Worm (Caenorhabditis elegans) whole organism, L1 larva: ENCODE results near the gene F34D6.1.

ENCODE experiments used
- C04F5.9 ChIP-seq: sonication (generic microtip); optimal IDR thresholded peaks from 2 replicates; lab custom pipeline; 2016; ENCODE audit warnings: missing genetic modification characterization, missing compliant biosample characterization
- C16A3.4 ChIP-seq: fragments of 150-350 bp; optimal IDR thresholded peaks from 2 replicates; lab custom pipeline; 2014; ENCODE audit warnings: missing biosample characterization, missing genetic modification characterization
- C34B4.2 ChIP-seq: sonication (generic microtip); optimal IDR thresholded peaks from 2 replicates; lab custom pipeline; 2017; ENCODE audit warnings: mild to moderate bottlenecking, missing genetic modification characterization, missing compliant biosample characterization
- F16B12.6 ChIP-seq: fragments of 150-350 bp; optimal IDR thresholded peaks from 2 replicates; lab custom pipeline; 2014; ENCODE audit warnings: missing biosample characterization, missing genetic modification characterization
- aha-1 ChIP-seq: fragments of 150-350 bp; optimal IDR thresholded peaks from 2 replicates; lab custom pipeline; 2014; ENCODE audit warnings: missing biosample characterization, missing genetic modification characterization
- ama-1 ChIP-seq: fragments of 150-350 bp; optimal IDR thresholded peaks from 2 replicates; lab custom pipeline; 2014
- blmp-1 ChIP-seq: fragments of 150-350 bp; optimal IDR thresholded peaks from 2 replicates; lab custom pipeline; 2014; ENCODE audit warnings: missing biosample characterization, missing genetic modification characterization
- ceh-63 ChIP-seq: fragments of 200-800 bp; sonication (Bioruptor generic); optimal IDR thresholded peaks from 2 replicates; lab custom pipeline; 2018; ENCODE audit warnings: mild to moderate bottlenecking, missing genetic modification characterization, missing compliant biosample characterization
- ceh-90 ChIP-seq: sonication (generic microtip); optimal IDR thresholded peaks from 2 replicates; lab custom pipeline; 2016; ENCODE audit warnings: missing genetic modification characterization, missing compliant biosample characterization
- ces-1 ChIP-seq: fragments of 150-350 bp; optimal IDR thresholded peaks from 2 replicates; lab custom pipeline; 2014; ENCODE audit warnings: missing biosample characterization, missing genetic modification reagents, missing genetic modification characterization
- efl-1 ChIP-seq, 4 experiments: fragments of 150-350 bp; optimal IDR thresholded peaks in 3 of 4; peaks in 1 of 4; 1 replicate in 1 of 4; 2 replicates in 3 of 4; lab custom pipeline; 2014; ENCODE audit warnings: missing biosample characterization in 2 of 4, missing genetic modification characterization in 2 of 4, missing genetic modification reagents in 2 of 4
- egl-13 ChIP-seq: sonication (generic microtip); optimal IDR thresholded peaks from 2 replicates; lab custom pipeline; 2016; ENCODE audit warnings: missing genotype, missing genetic modification reagents, missing genetic modification characterization, missing compliant biosample characterization
- fkh-10 ChIP-seq: sonication (generic microtip); optimal IDR thresholded peaks from 2 replicates; lab custom pipeline; 2017; ENCODE audit warnings: missing biosample characterization, missing genetic modification reagents, missing genetic modification characterization
- fos-1 ChIP-seq: fragments of 150-350 bp; optimal IDR thresholded peaks from 2 replicates; lab custom pipeline; 2014; ENCODE audit warnings: missing biosample characterization, missing genetic modification characterization
- hlh-4 ChIP-seq: sonication (generic microtip); optimal IDR thresholded peaks from 2 replicates; lab custom pipeline; 2016; ENCODE audit warnings: mild to moderate bottlenecking, missing genetic modification characterization, missing compliant biosample characterization
- hpl-2 ChIP-seq: fragments of 150-350 bp; optimal IDR thresholded peaks from 2 replicates; lab custom pipeline; 2014; ENCODE audit warnings: missing biosample characterization, missing genetic modification reagents, missing genetic modification characterization
- irx-1 ChIP-seq: sonication (generic microtip); optimal IDR thresholded peaks from 2 replicates; lab custom pipeline; 2016; ENCODE audit warnings: missing genetic modification characterization, missing compliant biosample characterization
- isw-1 ChIP-seq: fragments of 200-800 bp; sonication (Bioruptor generic); IDR thresholded peaks from 2 replicates; pipeline ENCODE4 v1.3.6; 2022; ENCODE audit warnings: missing genetic modification characterization, missing compliant biosample characterization
- lin-13 ChIP-seq: fragments of 150-350 bp; optimal IDR thresholded peaks from 2 replicates; lab custom pipeline; 2014; ENCODE audit warnings: missing biosample characterization, missing genetic modification reagents, missing genetic modification characterization
- lin-14 ChIP-seq: fragments of 200-800 bp; sonication (Bioruptor generic); optimal IDR thresholded peaks from 2 replicates; lab custom pipeline; 2018; ENCODE audit warnings: mild to moderate bottlenecking, missing genetic modification characterization, moderate library complexity, missing compliant biosample characterization
- mab-9 ChIP-seq: fragments of 200-800 bp; sonication (Bioruptor generic); IDR thresholded peaks from 2 replicates; pipeline ENCODE4 v1.3.6; 2022; ENCODE audit warnings: missing genetic modification reagents, missing genetic modification characterization, missing compliant biosample characterization
- mef-2 ChIP-seq: fragments of 150-350 bp; optimal IDR thresholded peaks from 2 replicates; lab custom pipeline; 2014; ENCODE audit warnings: missing biosample characterization, missing genetic modification characterization
- nhr-12 ChIP-seq: sonication (generic microtip); optimal IDR thresholded peaks from 2 replicates; lab custom pipeline; 2017; ENCODE audit warnings: missing biosample characterization, missing genetic modification characterization
- nhr-28 ChIP-seq: fragments of 150-350 bp; optimal IDR thresholded peaks from 2 replicates; lab custom pipeline; 2014; ENCODE audit warnings: missing biosample characterization, missing genetic modification characterization
- nhr-71 ChIP-seq: sonication (generic microtip); optimal IDR thresholded peaks from 2 replicates; lab custom pipeline; 2016; ENCODE audit warnings: mild to moderate bottlenecking, missing genetic modification characterization, moderate library complexity, missing compliant biosample characterization
- nhr-77 ChIP-seq: fragments of 150-350 bp; optimal IDR thresholded peaks from 2 replicates; lab custom pipeline; 2014; ENCODE audit warnings: missing biosample characterization, missing genetic modification characterization
- nhr-84 ChIP-seq: sonication (generic microtip); optimal IDR thresholded peaks from 2 replicates; lab custom pipeline; 2017; ENCODE audit warnings: missing biosample characterization, missing genetic modification characterization
- nhr-85 ChIP-seq: sonication (generic microtip); peaks from one replicate; lab custom pipeline; 2016; ENCODE audit warnings: missing genetic modification characterization, inconsistent platforms, missing compliant biosample characterization
- pag-3 ChIP-seq: sonication (generic microtip); optimal IDR thresholded peaks from 2 replicates; lab custom pipeline; 2017; ENCODE audit warnings: missing genetic modification characterization, mild to moderate bottlenecking, missing compliant biosample characterization, antibody characterized with exemption, borderline replicate concordance; ENCODE audit not compliant: insufficient read depth
- pqm-1 ChIP-seq: sonication (generic microtip); optimal IDR thresholded peaks from 3 replicates; lab custom pipeline; 2017; ENCODE audit warnings: missing biosample characterization, missing genetic modification characterization
- rnt-1 ChIP-seq: sonication (generic microtip); optimal IDR thresholded peaks from 2 replicates; lab custom pipeline; 2016; ENCODE audit warnings: mild to moderate bottlenecking, missing genetic modification characterization, moderate library complexity, missing compliant biosample characterization
- sup-37 ChIP-seq: fragments of 200-800 bp; sonication (Bioruptor generic); optimal IDR thresholded peaks from 2 replicates; lab custom pipeline; 2018; ENCODE audit warnings: mild to moderate bottlenecking, missing genetic modification characterization, missing compliant biosample characterization
- swsn-7 ChIP-seq: sonication (generic microtip); optimal IDR thresholded peaks from 2 replicates; lab custom pipeline; 2016; ENCODE audit warnings: missing genetic modification characterization, missing compliant biosample characterization
- tbx-2 ChIP-seq: sonication (generic microtip); optimal IDR thresholded peaks from 2 replicates; lab custom pipeline; 2016; ENCODE audit warnings: missing genetic modification characterization, missing compliant biosample characterization
- unc-62 ChIP-seq: fragments of 150-350 bp; optimal IDR thresholded peaks from 2 replicates; lab custom pipeline; 2014; ENCODE audit warnings: missing biosample characterization, missing genetic modification reagents, missing genetic modification characterization
- unc-86 ChIP-seq: sonication (generic microtip); optimal IDR thresholded peaks from 2 replicates; lab custom pipeline; 2016; ENCODE audit warnings: missing genetic modification characterization, missing compliant biosample characterization
- unc-98 ChIP-seq: fragments of 200-800 bp; sonication (Bioruptor generic); IDR thresholded peaks from 2 replicates; pipeline ENCODE4 v1.3.6; 2022; ENCODE audit warnings: missing genetic modification characterization, missing compliant biosample characterization
- vab-15 ChIP-seq: sonication (generic microtip); optimal IDR thresholded peaks from 2 replicates; lab custom pipeline; 2017; ENCODE audit warnings: missing genotype, mild to moderate bottlenecking, missing genetic modification characterization, missing compliant biosample characterization
- ztf-11 ChIP-seq, 2 experiments: sonication (generic microtip); optimal IDR thresholded peaks; 2 replicates each; lab custom pipeline; 2016 to 2017; ENCODE audit warnings: missing genetic modification characterization in 2 of 2, missing biosample characterization in 1 of 2, missing compliant biosample characterization in 1 of 2
- ztf-4 ChIP-seq: fragments of 150-350 bp; optimal IDR thresholded peaks from 2 replicates; lab custom pipeline; 2014; ENCODE audit warnings: missing biosample characterization, missing genetic modification characterization

F34D6.1 gene

DNA sequence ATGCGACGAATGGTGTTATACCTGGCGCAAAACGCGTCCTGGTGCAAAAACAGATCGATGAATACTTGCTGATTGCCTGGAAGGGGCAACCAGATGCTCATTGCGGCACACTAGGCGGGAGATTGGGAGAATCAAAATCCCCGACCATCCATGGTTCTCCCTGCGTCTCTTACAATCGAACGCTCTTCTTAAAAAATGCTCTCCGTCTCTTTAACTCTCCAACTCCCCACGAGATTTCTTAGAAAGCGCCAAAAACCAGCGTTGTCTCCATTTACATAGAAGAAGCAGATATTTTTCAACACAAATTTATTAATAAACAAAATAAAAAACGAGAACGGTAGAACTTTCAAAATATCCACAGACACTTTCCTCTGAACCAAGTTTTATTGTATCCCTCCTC is at the start of gene F34D6.1:
F34D6.1 (minus strand) TSS at position 101 of the 400 bp plus-strand sequence.
- no peak for TF ChIP-seq ceh-63 (GFP tag; lab: Kevin White, UChicago)
- no peak for TF ChIP-seq pag-3 (tag; lab: Kevin White, UChicago)
- no peak for TF ChIP-seq pqm-1 (tag; lab: Kevin White, UChicago)
- TF ChIP-seq vab-15 = no peak
- TF ChIP-seq fos-1 (tag; lab: Kevin White, UChicago) = no peak
- TF ChIP-seq unc-86 = no peak
- TF ChIP-seq nhr-85 (tag; lab: Kevin White, UChicago) = no peak
- TF ChIP-seq sup-37 (GFP tag; lab: Kevin White, UChicago) = no peak
- no peak for TF ChIP-seq F16B12.6 (tag; lab: Kevin White, UChicago)
- TF ChIP-seq ztf-11 (tag; optimal IDR thresholded peaks at IDR 0.05; lab: Kevin White, UChicago) = no peak
- no peak for TF ChIP-seq tbx-2
- TF ChIP-seq mab-9 = no peak
- no peak for TF ChIP-seq nhr-28

DNA sequence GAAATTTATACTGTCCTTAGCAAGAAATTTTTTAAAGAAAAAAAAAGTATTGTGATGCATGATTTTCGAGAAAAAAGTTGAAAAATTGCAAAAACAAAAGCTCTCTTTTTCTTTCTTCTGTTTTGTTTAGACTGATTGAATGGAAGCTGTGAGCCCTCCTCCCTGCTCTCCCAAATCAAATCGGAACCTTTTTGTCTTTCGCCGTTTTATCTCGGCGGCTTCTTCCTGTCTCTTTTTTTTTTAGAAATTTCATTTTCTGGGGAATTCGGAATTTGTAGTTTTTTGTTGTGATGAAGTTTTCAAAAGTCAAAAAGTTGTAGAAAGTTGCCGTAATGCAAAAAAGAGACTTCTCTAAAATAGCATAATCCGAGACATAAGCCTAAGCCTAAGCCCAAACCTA is 49.6 kb upstream of the F34D6.1 start:
- TF ChIP-seq fkh-10 (GFP tag; lab: Kevin White, UChicago) (peak; percentile 63), unc-98 (GFP tag; lab: Robert Waterston, UW) (no peak), lin-14 (GFP tag; lab: Kevin White, UChicago) (peak; percentile 34), ces-1 (no peak), unc-62 (GFP tag; lab: Kevin White, UChicago) (no peak)

DNA sequence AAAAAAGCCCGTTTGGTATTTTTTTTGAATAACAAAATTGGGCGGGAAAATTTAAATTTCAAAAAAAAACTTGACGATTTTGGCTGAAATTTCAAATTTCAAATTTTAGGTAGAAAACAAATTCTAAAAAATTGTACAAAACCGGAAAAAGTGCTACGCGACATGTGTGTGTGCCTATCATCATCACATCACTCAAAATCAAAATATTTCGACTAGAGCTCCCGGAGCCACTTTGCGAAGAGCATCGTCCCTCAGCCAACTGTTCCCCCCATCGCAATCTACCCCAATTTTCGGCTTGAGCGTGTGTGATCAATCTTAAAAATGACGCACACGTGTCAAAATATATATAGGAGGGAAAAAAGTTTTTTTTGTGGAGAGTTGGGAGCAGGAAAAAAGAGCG is 45.8 kb upstream of the F34D6.1 start:
- TF ChIP-seq unc-86 = no peak
- no peak for TF ChIP-seq C16A3.4 (tag; lab: Kevin White, UChicago)
- peak; percentile 43 for TF ChIP-seq rnt-1 (tag; lab: Kevin White, UChicago)
- no peak for TF ChIP-seq hpl-2 (GFP tag; lab: Kevin White, UChicago)
- no peak for TF ChIP-seq tbx-2
- TF ChIP-seq swsn-7 (tag; lab: Kevin White, UChicago) = no peak
- no peak for TF ChIP-seq efl-1 (optimal IDR thresholded peaks at IDR 0.05; lab: Kevin White, UChicago)
- TF ChIP-seq efl-1 (GFP tag; optimal IDR thresholded peaks at IDR 0.05 in 1 of 2; lab: Kevin White, UChicago) = no peak
- TF ChIP-seq nhr-77 = no peak
- no peak for TF ChIP-seq blmp-1 (tag; lab: Kevin White, UChicago)
- no peak for TF ChIP-seq sup-37 (GFP tag; lab: Kevin White, UChicago)
- no peak for TF ChIP-seq isw-1 (GFP tag; lab: Robert Waterston, UW)
- TF ChIP-seq nhr-12 = no peak
- TF ChIP-seq mef-2 (tag; lab: Kevin White, UChicago) = no peak
- TF ChIP-seq nhr-71 = peak; percentile 0
- no peak for TF ChIP-seq C34B4.2 (tag; lab: Kevin White, UChicago)
- no peak for TF ChIP-seq irx-1
- TF ChIP-seq aha-1 (tag; lab: Kevin White, UChicago) = no peak
- TF ChIP-seq unc-98 (GFP tag; lab: Robert Waterston, UW) = no peak
- TF ChIP-seq lin-13 (GFP tag; lab: Kevin White, UChicago) = no peak
- peak; percentile 33 for TF ChIP-seq lin-14 (GFP tag; lab: Kevin White, UChicago)
- TF ChIP-seq fkh-10 (GFP tag; lab: Kevin White, UChicago) = no peak
- TF ChIP-seq fos-1 (tag; lab: Kevin White, UChicago) = no peak
- TF ChIP-seq F16B12.6 (tag; lab: Kevin White, UChicago) = no peak
- TF ChIP-seq pqm-1 (tag; lab: Kevin White, UChicago) = no peak

DNA sequence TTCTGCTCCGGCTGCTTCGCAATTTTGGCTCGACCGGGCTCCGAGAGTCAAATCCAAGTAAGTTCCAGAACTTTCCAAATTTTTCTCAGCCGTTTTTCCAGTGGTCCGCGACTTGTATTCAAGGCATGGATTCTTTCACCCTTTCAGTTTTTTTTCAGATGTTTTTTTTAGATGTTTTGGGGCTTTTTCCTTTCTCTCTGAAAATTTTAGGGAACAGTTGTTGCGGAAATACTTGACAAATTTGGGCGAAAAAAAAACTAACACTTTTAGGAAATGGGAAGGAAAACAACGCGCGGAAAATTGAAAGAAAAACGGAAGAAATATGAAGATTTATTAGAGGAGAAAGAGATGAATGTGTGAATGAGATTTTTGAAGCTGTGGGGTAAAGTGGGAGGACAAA is 44.5 kb upstream of the F34D6.1 start, which contains the start of the genes T05A8.11 and nep-2:
T05A8.11 (minus strand) TSS at position 101 of the 400 bp plus-strand sequence.
nep-2 (minus strand) TSS at position 192 of the 400 bp plus-strand sequence.
- TF ChIP-seq sup-37 (GFP tag; lab: Kevin White, UChicago) (no peak), ceh-90 (tag; lab: Kevin White, UChicago) (no peak), pag-3 (tag; lab: Kevin White, UChicago) (no peak), ztf-4 (no peak), egl-13 (tag; lab: Kevin White, UChicago) (no peak), ama-1 (lab: Kevin White, UChicago) (no peak), blmp-1 (tag; lab: Kevin White, UChicago) (no peak), hlh-4 (tag; lab: Kevin White, UChicago) (no peak), unc-62 (GFP tag; lab: Kevin White, UChicago) (no peak), C04F5.9 (tag; lab: Kevin White, UChicago) (no peak), nhr-84 (tag; lab: Kevin White, UChicago) (no peak), mab-9 (no peak), C34B4.2 (tag; lab: Kevin White, UChicago) (no peak)
